Fruit fly (Drosophila melanogaster) whole organism, pupa: Measurements from ENCODE around the gene CG14204.

Source experiments
- Ets98B ChIP-seq: fragments of 200-800 bp; sonication (Bioruptor generic); IDR thresholded peaks from 2 replicates; pipeline ENCODE4 v1.3.6; 2022; ENCODE audit warnings: missing biosample characterization, missing genetic modification characterization
- Pif1A ChIP-seq: fragments of 200-800 bp; sonication (Bioruptor generic); optimal IDR thresholded peaks from 3 replicates; lab custom pipeline; 2016; ENCODE audit warnings: missing biosample characterization, missing genetic modification characterization

dm6 chrX:19608042-19608609 lies 24.7 kb downstream of the CG14204 start:
- TF ChIP-seq Pif1A (no peak), Ets98B (GFP tag; lab: Robert Waterston, UW) (no peak)
